Fruit fly (Drosophila melanogaster) whole organism, embryonic: ENCODE measurements around the gene CG31098.

Experiments
- Aef1 ChIP-seq: fragments of 200-800 bp; sonication (Bioruptor generic); IDR thresholded peaks from 3 replicates; pipeline ENCODE4 v1.3.6; 2022; ENCODE audit warnings: missing biosample characterization, missing genetic modification characterization
- Blimp-1 ChIP-seq: fragments of 200-800 bp; sonication (Bioruptor generic); optimal IDR thresholded peaks from 3 replicates; lab custom pipeline; 2018; ENCODE audit warnings: missing biosample characterization, missing genetic modification characterization, mild to moderate bottlenecking, moderate library complexity, missing genetic modification reagents
- CG10267 ChIP-seq: fragments of 200-800 bp; sonication (Bioruptor generic); optimal IDR thresholded peaks from 2 replicates; lab custom pipeline; 2018; ENCODE audit warnings: missing biosample characterization, mild to moderate bottlenecking, missing genetic modification characterization, moderate library complexity
- CG12942 ChIP-seq: fragments of 200-800 bp; sonication (Bioruptor generic); optimal IDR thresholded peaks from 3 replicates; lab custom pipeline; 2016; ENCODE audit warnings: missing biosample characterization, missing genetic modification characterization
- CG13287 ChIP-seq: fragments of 200-800 bp; sonication (Bioruptor generic); IDR thresholded peaks from 2 replicates; pipeline ENCODE4 v1.3.6; 2022; ENCODE audit warnings: missing biosample characterization, missing genetic modification characterization; ENCODE audit not compliant: partially characterized antibody
- CG15011 ChIP-seq: fragments of 200-800 bp; sonication (Bioruptor generic); optimal IDR thresholded peaks from 3 replicates; lab custom pipeline; 2018; ENCODE audit warnings: missing biosample characterization, mild to moderate bottlenecking, missing genetic modification characterization
- CG17328 ChIP-seq: fragments of 200-800 bp; sonication (Bioruptor generic); IDR thresholded peaks from 2 replicates; pipeline ENCODE4 v1.3.6; 2022; ENCODE audit warnings: missing biosample characterization, missing genetic modification characterization
- CG17359 ChIP-seq: fragments of 200-800 bp; sonication (Bioruptor generic); optimal IDR thresholded peaks from 3 replicates; lab custom pipeline; 2018; ENCODE audit warnings: missing biosample characterization, mild to moderate bottlenecking, missing genetic modification characterization, moderate library complexity
- CG17912 ChIP-seq: fragments of 200-800 bp; sonication (Bioruptor generic); optimal IDR thresholded peaks from 2 replicates; lab custom pipeline; 2018; ENCODE audit warnings: missing biosample characterization, mild to moderate bottlenecking, missing genetic modification characterization
- CG18599 ChIP-seq: fragments of 200-800 bp; sonication (Bioruptor generic); optimal IDR thresholded peaks from 3 replicates; lab custom pipeline; 2017; ENCODE audit warnings: missing biosample characterization, missing genetic modification characterization, mild to moderate bottlenecking, moderate library complexity, missing genetic modification reagents
- CG2116 ChIP-seq: fragments of 200-800 bp; sonication (Bioruptor generic); optimal IDR thresholded peaks from 3 replicates; lab custom pipeline; 2018; ENCODE audit warnings: missing biosample characterization, mild to moderate bottlenecking, missing genetic modification characterization
- CG3163 ChIP-seq: fragments of 200-800 bp; sonication (Bioruptor generic); optimal IDR thresholded peaks from 3 replicates; lab custom pipeline; 2016; ENCODE audit warnings: missing biosample characterization, missing genetic modification characterization
- CG32767 ChIP-seq: fragments of 200-800 bp; sonication (Bioruptor generic); IDR thresholded peaks from 2 replicates; pipeline ENCODE4 v1.3.6; 2022; ENCODE audit warnings: missing biosample characterization, missing genetic modification characterization
- CG33557 ChIP-seq: fragments of 200-800 bp; sonication (Bioruptor generic); optimal IDR thresholded peaks from 2 replicates; lab custom pipeline; 2019; ENCODE audit warnings: missing biosample characterization, mild to moderate bottlenecking, missing genetic modification characterization, moderate library complexity
- CG34224 ChIP-seq: fragments of 200-800 bp; sonication (Bioruptor generic); IDR thresholded peaks from 3 replicates; pipeline ENCODE4 v1.3.6; 2022; ENCODE audit warnings: missing biosample characterization, missing genetic modification characterization; ENCODE audit not compliant: partially characterized antibody
- CG3847 ChIP-seq: fragments of 200-800 bp; sonication (Bioruptor generic); IDR thresholded peaks from 2 replicates; pipeline ENCODE4 v1.3.6; 2022; ENCODE audit warnings: missing biosample characterization, missing genetic modification characterization
- CG6683 ChIP-seq: fragments of 200-800 bp; sonication (Bioruptor generic); optimal IDR thresholded peaks from 2 replicates; lab custom pipeline; 2017; ENCODE audit warnings: missing biosample characterization, mild to moderate bottlenecking, missing genetic modification characterization, missing genetic modification reagents
- CG9797 ChIP-seq: fragments of 200-800 bp; sonication (Bioruptor generic); optimal IDR thresholded peaks from 3 replicates; lab custom pipeline; 2018; ENCODE audit warnings: missing biosample characterization, mild to moderate bottlenecking, missing genetic modification characterization
- CG9876 ChIP-seq: fragments of 200-800 bp; sonication (Bioruptor generic); optimal IDR thresholded peaks from 2 replicates; lab custom pipeline; 2016; ENCODE audit warnings: missing biosample characterization, missing genetic modification characterization
- Dip2 ChIP-seq: fragments of 200-800 bp; sonication (Bioruptor generic); IDR thresholded peaks from 2 replicates; pipeline ENCODE4 v1.3.6; 2022; ENCODE audit warnings: missing biosample characterization, missing genetic modification characterization
- E2f2 ChIP-seq: fragments of 200-800 bp; sonication (Bioruptor generic); IDR thresholded peaks from 2 replicates; pipeline ENCODE4 v1.3.6; 2022; ENCODE audit warnings: missing biosample characterization, missing genetic modification characterization
- Elba2 ChIP-seq: fragments of 200-800 bp; sonication (Bioruptor generic); optimal IDR thresholded peaks from 3 replicates; lab custom pipeline; 2016; ENCODE audit warnings: missing biosample characterization, missing genetic modification characterization
- Fer1 ChIP-seq: fragments of 200-800 bp; sonication (Bioruptor generic); optimal IDR thresholded peaks from 2 replicates; lab custom pipeline; 2017; ENCODE audit warnings: missing biosample characterization, mild to moderate bottlenecking, missing genetic modification characterization
- Fer2 ChIP-seq: fragments of 200-800 bp; sonication (Bioruptor generic); optimal IDR thresholded peaks from 2 replicates; lab custom pipeline; 2018; ENCODE audit warnings: missing biosample characterization, mild to moderate bottlenecking, missing genetic modification characterization, moderate library complexity
- GATAe ChIP-seq: fragments of 200-800 bp; sonication (Bioruptor generic); conservative IDR thresholded peaks from 2 replicates; pipeline ENCODE4 v1.3.6; 2022; ENCODE audit warnings: missing biosample characterization, missing genetic modification characterization
- HLH54F ChIP-seq: fragments of 200-800 bp; sonication (Bioruptor generic); optimal IDR thresholded peaks from 3 replicates; lab custom pipeline; 2016; ENCODE audit warnings: missing biosample characterization, missing genetic modification characterization
- Hey ChIP-seq: fragments of 200-800 bp; sonication (Bioruptor generic); optimal IDR thresholded peaks from 3 replicates; lab custom pipeline; 2018; ENCODE audit warnings: missing biosample characterization, mild to moderate bottlenecking, missing genetic modification characterization
- HmgZ ChIP-seq: fragments of 200-800 bp; sonication (Bioruptor generic); optimal IDR thresholded peaks from 2 replicates; lab custom pipeline; 2018; ENCODE audit warnings: missing biosample characterization, mild to moderate bottlenecking, missing genetic modification characterization
- Med ChIP-seq: fragments of 200-800 bp; sonication (Bioruptor generic); peaks from one replicate; lab custom pipeline; 2016; ENCODE audit warnings: missing biosample characterization, missing genetic modification characterization, mild to moderate bottlenecking, inconsistent platforms, moderate library complexity
- Myb ChIP-seq: fragments of 200-800 bp; sonication (Bioruptor generic); optimal IDR thresholded peaks from 2 replicates; lab custom pipeline; 2016; ENCODE audit warnings: missing biosample characterization, missing genetic modification characterization
- NFAT ChIP-seq: fragments of 200-800 bp; sonication (Bioruptor generic); IDR thresholded peaks from 2 replicates; pipeline ENCODE4 v1.3.6; 2022; ENCODE audit warnings: missing biosample characterization, missing genetic modification characterization
- Tbp ChIP-seq: fragments of >200 bp; optimal IDR thresholded peaks from 2 replicates; lab custom pipeline; 2018; ENCODE audit warnings: missing biosample characterization, missing genetic modification characterization
- amos ChIP-seq: fragments of 200-800 bp; sonication (Bioruptor generic); IDR thresholded peaks from 2 replicates; pipeline ENCODE4 v1.3.6; 2022; ENCODE audit warnings: missing biosample characterization, missing genetic modification characterization; ENCODE audit not compliant: partially characterized antibody
- cg ChIP-seq: fragments of 200-800 bp; sonication (Bioruptor generic); optimal IDR thresholded peaks from 3 replicates; lab custom pipeline; 2019; ENCODE audit warnings: missing biosample characterization, mild to moderate bottlenecking, missing genetic modification characterization, moderate library complexity
- dpn ChIP-seq, 2 experiments: fragments of 200-800 bp; sonication (Bioruptor generic); optimal IDR thresholded peaks; 3 replicates each; lab custom pipeline; 2016; ENCODE audit warnings: missing biosample characterization in 2 of 2, missing genetic modification characterization in 2 of 2
- ewg ChIP-seq: fragments of 200-800 bp; sonication (Bioruptor generic); optimal IDR thresholded peaks from 3 replicates; lab custom pipeline; 2017; ENCODE audit warnings: mild to moderate bottlenecking, missing biosample characterization, missing genetic modification reagents, missing genetic modification characterization
- fd64A ChIP-seq: fragments of 200-800 bp; sonication (Bioruptor generic); optimal IDR thresholded peaks from 3 replicates; lab custom pipeline; 2018; ENCODE audit warnings: missing biosample characterization, mild to moderate bottlenecking, missing genetic modification characterization
- ftz-f1 ChIP-seq: fragments of 200-800 bp; sonication (Bioruptor generic); optimal IDR thresholded peaks from 2 replicates; lab custom pipeline; 2016; ENCODE audit warnings: missing biosample characterization, missing genetic modification characterization
- gro ChIP-seq: fragments of 200-800 bp; sonication (Bioruptor generic); optimal IDR thresholded peaks from 2 replicates; lab custom pipeline; 2016; ENCODE audit warnings: missing biosample characterization, missing genetic modification characterization
- kah ChIP-seq: fragments of 200-800 bp; sonication (Bioruptor generic); optimal IDR thresholded peaks from 2 replicates; lab custom pipeline; 2018; ENCODE audit warnings: missing biosample characterization, mild to moderate bottlenecking, missing genetic modification characterization
- lmd ChIP-seq: fragments of 200-800 bp; sonication (Bioruptor generic); IDR thresholded peaks from 2 replicates; pipeline ENCODE4 v1.3.6; 2022; ENCODE audit warnings: missing biosample characterization, missing genetic modification characterization
- nau ChIP-seq: fragments of 200-800 bp; sonication (Bioruptor generic); optimal IDR thresholded peaks from 3 replicates; lab custom pipeline; 2017; ENCODE audit warnings: missing biosample characterization, mild to moderate bottlenecking, missing genetic modification characterization, missing genetic modification reagents
- nom ChIP-seq: fragments of 200-800 bp; sonication (Bioruptor generic); optimal IDR thresholded peaks from 2 replicates; lab custom pipeline; 2017; ENCODE audit warnings: missing biosample characterization, missing genetic modification characterization, mild to moderate bottlenecking, moderate library complexity, missing genetic modification reagents
- prd ChIP-seq, 3 experiments: fragments of >200 bp in 2 of 3; fragments of 200-800 bp in 1 of 3; sonication (Bioruptor generic) in 1 of 3; optimal IDR thresholded peaks in 2 of 3; IDR thresholded peaks in 1 of 3; 2 replicates in 2 of 3; 3 replicates in 1 of 3; pipeline versions ENCODE4 v1.3.6 to Lab custom; 2017 to 2022; ENCODE audit warnings: missing biosample characterization in 1 of 3, missing genetic modification characterization in 1 of 3
- stwl ChIP-seq: fragments of 200-800 bp; sonication (Bioruptor generic); optimal IDR thresholded peaks from 3 replicates; lab custom pipeline; 2018; ENCODE audit warnings: missing biosample characterization, mild to moderate bottlenecking, missing genetic modification characterization, moderate library complexity
- sug ChIP-seq: fragments of 200-800 bp; optimal IDR thresholded peaks from 2 replicates; lab custom pipeline; 2019; ENCODE audit warnings: missing biosample characterization, mild to moderate bottlenecking, missing genetic modification characterization, moderate library complexity
- trem ChIP-seq: fragments of 200-800 bp; optimal IDR thresholded peaks from 3 replicates; lab custom pipeline; 2019; ENCODE audit warnings: missing biosample characterization, mild to moderate bottlenecking, missing genetic modification characterization, moderate library complexity
- twi ChIP-seq: fragments of 200-800 bp; optimal IDR thresholded peaks from 2 replicates; lab custom pipeline; 2019; ENCODE audit warnings: missing biosample characterization, mild to moderate bottlenecking, missing genetic modification characterization, moderate library complexity

Gene CG31098

dm6 chr3R:25245052-25245813 is 47.5 kb downstream of the CG31098 start, which contains the start of gene bam (continued):
- TF ChIP-seq CG32767 (no peak), CG9876 (no peak), Blimp-1 (GFP tag; lab: Kevin White, UChicago) (no peak), ewg (GFP tag; lab: Kevin White, UChicago) (no peak), CG18599 (no peak), CG34224 (GFP tag; lab: Robert Waterston, UW) (no peak), Hey (tag; lab: Kevin White, UChicago) (no peak), HLH54F (GFP tag; lab: Kevin White, UChicago) (no peak), CG15011 (GFP tag; lab: Kevin White, UChicago) (no peak), CG12942 (GFP tag; lab: Kevin White, UChicago) (no peak), CG3163 (no peak), nom (GFP tag; lab: Kevin White, UChicago) (no peak), Myb (GFP tag; lab: Kevin White, UChicago) (peak; percentile 51), prd (optimal IDR thresholded peaks at IDR 0.05; lab: Kevin White, UChicago) (no peak), prd (GFP tag; IDR thresholded peaks at IDR 0.05; lab: Robert Waterston, UW) (no peak), CG3847 (GFP tag; lab: Robert Waterston, UW) (peak; percentile 80), ftz-f1 (GFP tag; lab: Kevin White, UChicago) (no peak), NFAT (no peak), kah (GFP tag; lab: Kevin White, UChicago) (no peak), CG13287 (GFP tag; lab: Robert Waterston, UW) (no peak; the same call in 1 of the 2 replicates), HmgZ (tag; lab: Kevin White, UChicago) (peak; percentile 67), CG33557 (GFP tag; lab: Kevin White, UChicago) (peak; percentile 15), CG6683 (no peak), cg (GFP tag; lab: Kevin White, UChicago) (no peak), Dip2 (GFP tag; lab: Robert Waterston, UW) (no peak), GATAe (no peak), Elba2 (no peak), Med (GFP tag; lab: Kevin White, UChicago) (peak; percentile 56), Fer1 (GFP tag; lab: Kevin White, UChicago) (peak; percentile 15), CG2116 (GFP tag; lab: Kevin White, UChicago) (peak; percentile 36), nau (GFP tag; lab: Kevin White, UChicago) (no peak), dpn (GFP tag; optimal IDR thresholded peaks at IDR 0.05; lab: Kevin White, UChicago) (peak in 1 of 2 experiments; percentile 24), gro (GFP tag; lab: Kevin White, UChicago) (no peak), CG17912 (GFP tag; lab: Kevin White, UChicago) (no peak), Tbp (GFP tag; lab: Kevin White, UChicago) (no peak), Fer2 (tag; lab: Kevin White, UChicago) (no peak), amos (GFP tag; lab: Robert Waterston, UW) (peak; percentile 42), fd64A (GFP tag; lab: Kevin White, UChicago) (no peak), trem (tag; lab: Kevin White, UChicago) (peak; percentile 71), CG10267 (tag; lab: Kevin White, UChicago) (peak; percentile 53), CG17359 (tag; lab: Kevin White, UChicago) (no peak), CG9797 (GFP tag; lab: Kevin White, UChicago) (no peak), lmd (GFP tag; lab: Robert Waterston, UW) (no peak), Aef1 (peak; percentile 14; the same call in 1 of the 3 replicates), CG17328 (GFP tag; lab: Robert Waterston, UW) (no peak), twi (tag; lab: Kevin White, UChicago) (no peak), stwl (tag; lab: Kevin White, UChicago) (peak; percentile 83), E2f2 (peak; percentile 97), sug (tag; lab: Kevin White, UChicago) (peak; percentile 46)
